Worm (Caenorhabditis elegans) whole organism, L4/young adult: Measurements from ENCODE around the gene pals-17.

Experiments
- W03F9.2 ChIP-seq: fragments of 150-350 bp; optimal IDR thresholded peaks from 2 replicates; lab custom pipeline; 2014; ENCODE audit warnings: missing biosample characterization, missing genetic modification characterization
- dao-5 ChIP-seq: sonication (generic microtip); optimal IDR thresholded peaks from 2 replicates; lab custom pipeline; 2016; ENCODE audit warnings: missing genotype, missing genetic modification characterization, moderate library complexity, missing compliant biosample characterization
- him-1 ChIP-seq: sonication (generic microtip); optimal IDR thresholded peaks from 2 replicates; lab custom pipeline; 2016; ENCODE audit warnings: missing genotype, missing genetic modification reagents, missing genetic modification characterization, missing compliant biosample characterization

DNA sequence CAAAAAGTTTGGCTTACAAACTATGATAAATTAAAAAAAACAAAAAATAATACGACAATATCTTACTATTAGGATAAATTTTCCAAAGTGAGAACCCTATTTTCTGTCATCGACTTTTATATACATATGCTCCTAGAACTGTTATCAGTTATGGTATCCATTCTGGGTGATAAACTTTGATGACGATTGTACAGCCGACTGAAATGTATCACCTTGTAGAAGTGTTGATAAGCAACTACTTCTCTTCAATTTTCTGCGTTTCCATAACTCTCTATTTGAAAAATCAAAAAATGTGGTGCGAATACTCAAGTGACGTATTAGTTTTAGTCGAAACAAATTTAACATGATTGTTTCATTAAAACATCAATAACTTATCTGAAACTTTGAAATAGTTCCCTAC, 1.7 kb downstream of the pals-17 start:
- no peak for TF ChIP-seq dao-5 (tag; lab: Kevin White, UChicago)
- TF ChIP-seq W03F9.2 (tag; lab: Kevin White, UChicago): no peak
- no peak for TF ChIP-seq him-1
